Fruit fly (Drosophila melanogaster) whole organism, embryonic: Measurements from ENCODE around the gene Cpr67Fa2.
A peak's percentile ranks its signal among the peaks of the same experiment; 100 is the strongest.

Experiments
- Atf-2 ChIP-seq: fragments of 200-800 bp; sonication (Bioruptor generic); optimal IDR thresholded peaks from 2 replicates; lab custom pipeline; 2016; ENCODE audit warnings: missing biosample characterization, missing genetic modification characterization
- CG10462 ChIP-seq: fragments of 200-800 bp; sonication (Bioruptor generic); optimal IDR thresholded peaks from 2 replicates; lab custom pipeline; 2016; ENCODE audit warnings: missing biosample characterization, missing genetic modification characterization
- CG11504 ChIP-seq: fragments of 200-800 bp; sonication (Bioruptor generic); optimal IDR thresholded peaks from 3 replicates; lab custom pipeline; 2019; ENCODE audit warnings: missing biosample characterization, mild to moderate bottlenecking, missing genetic modification characterization, moderate library complexity
- CG12219 ChIP-seq: fragments of 200-800 bp; sonication (Bioruptor generic); optimal IDR thresholded peaks from 3 replicates; lab custom pipeline; 2018; ENCODE audit warnings: missing biosample characterization, mild to moderate bottlenecking, missing genetic modification characterization
- CG12236 ChIP-seq: fragments of 200-800 bp; sonication (Bioruptor generic); optimal IDR thresholded peaks from 2 replicates; lab custom pipeline; 2016; ENCODE audit warnings: missing biosample characterization, missing genetic modification characterization
- CG16863 ChIP-seq: fragments of 200-800 bp; sonication (Bioruptor generic); optimal IDR thresholded peaks from 3 replicates; lab custom pipeline; 2016; ENCODE audit warnings: missing biosample characterization, missing genetic modification characterization
- CG17359 ChIP-seq: fragments of 200-800 bp; sonication (Bioruptor generic); optimal IDR thresholded peaks from 3 replicates; lab custom pipeline; 2018; ENCODE audit warnings: missing biosample characterization, mild to moderate bottlenecking, missing genetic modification characterization, moderate library complexity
- CG30403 ChIP-seq: fragments of 200-800 bp; sonication (Bioruptor generic); optimal IDR thresholded peaks from 3 replicates; lab custom pipeline; 2016; ENCODE audit warnings: missing biosample characterization, missing genetic modification characterization
- CG34376 ChIP-seq: fragments of 200-800 bp; sonication (Bioruptor generic); optimal IDR thresholded peaks from 2 replicates; lab custom pipeline; 2018; ENCODE audit warnings: missing biosample characterization, mild to moderate bottlenecking, missing genetic modification characterization
- CG34422 ChIP-seq: fragments of 200-800 bp; sonication (Bioruptor generic); IDR thresholded peaks from 3 replicates; pipeline ENCODE4 v1.3.6; 2022; ENCODE audit warnings: missing biosample characterization, missing genetic modification characterization
- CG4707 ChIP-seq: fragments of 200-800 bp; sonication (Bioruptor generic); optimal IDR thresholded peaks from 2 replicates; lab custom pipeline; 2018; ENCODE audit warnings: missing biosample characterization, mild to moderate bottlenecking, missing genetic modification characterization, moderate library complexity
- CG6854 ChIP-seq: fragments of 200-800 bp; sonication (Bioruptor generic); optimal IDR thresholded peaks from 3 replicates; lab custom pipeline; 2017; ENCODE audit warnings: missing biosample characterization, mild to moderate bottlenecking, missing genetic modification characterization
- CG8089 ChIP-seq: fragments of 200-800 bp; sonication (Bioruptor generic); optimal IDR thresholded peaks from 3 replicates; lab custom pipeline; 2016; ENCODE audit warnings: missing biosample characterization, missing genetic modification characterization
- CG8281 ChIP-seq: fragments of 200-800 bp; sonication (Bioruptor generic); optimal IDR thresholded peaks from 2 replicates; lab custom pipeline; 2018; ENCODE audit warnings: missing biosample characterization, mild to moderate bottlenecking, missing genetic modification characterization, moderate library complexity
- D19A ChIP-seq: fragments of 200-800 bp; optimal IDR thresholded peaks from 3 replicates; lab custom pipeline; 2019; ENCODE audit warnings: missing biosample characterization, mild to moderate bottlenecking, missing genetic modification characterization, moderate library complexity
- Dll ChIP-seq: fragments of 200-800 bp; sonication (Bioruptor generic); IDR thresholded peaks from 4 replicates; pipeline ENCODE4 v1.3.6; 2022; ENCODE audit warnings: missing biosample characterization, missing genetic modification characterization; ENCODE audit not compliant: partially characterized antibody
- HLH54F ChIP-seq: fragments of 200-800 bp; sonication (Bioruptor generic); optimal IDR thresholded peaks from 3 replicates; lab custom pipeline; 2016; ENCODE audit warnings: missing biosample characterization, missing genetic modification characterization
- Lim3 ChIP-seq: fragments of 200-800 bp; sonication (Bioruptor generic); IDR thresholded peaks from 2 replicates; pipeline ENCODE4 v1.3.6; 2022; ENCODE audit warnings: missing biosample characterization, missing genetic modification characterization
- Lpt ChIP-seq: fragments of >200 bp; optimal IDR thresholded peaks from 2 replicates; lab custom pipeline; 2018; ENCODE audit warnings: missing biosample characterization, missing genetic modification characterization
- Max ChIP-seq: fragments of 200-800 bp; sonication (Bioruptor generic); optimal IDR thresholded peaks from 2 replicates; lab custom pipeline; 2016; ENCODE audit warnings: missing biosample characterization, mild to moderate bottlenecking, missing genetic modification characterization
- NfI ChIP-seq: fragments of 200-800 bp; sonication (Bioruptor generic); optimal IDR thresholded peaks from 3 replicates; lab custom pipeline; 2018; ENCODE audit warnings: missing biosample characterization, mild to moderate bottlenecking, missing genetic modification characterization, moderate library complexity
- Rx ChIP-seq: fragments of 200-800 bp; sonication (Bioruptor generic); IDR thresholded peaks from 2 replicates; pipeline ENCODE4 v1.3.6; 2022; ENCODE audit warnings: missing biosample characterization, missing genetic modification characterization
- Six4 ChIP-seq: fragments of 200-800 bp; sonication (Bioruptor generic); optimal IDR thresholded peaks from 2 replicates; lab custom pipeline; 2016; ENCODE audit warnings: missing biosample characterization, missing genetic modification characterization
- Sox102F ChIP-seq: fragments of 200-800 bp; sonication (Bioruptor generic); optimal IDR thresholded peaks from 2 replicates; lab custom pipeline; 2018; ENCODE audit warnings: missing biosample characterization, mild to moderate bottlenecking, missing genetic modification characterization, moderate library complexity
- ab ChIP-seq: fragments of 200-800 bp; sonication (Bioruptor generic); optimal IDR thresholded peaks from 2 replicates; lab custom pipeline; 2016; ENCODE audit warnings: missing biosample characterization, missing genetic modification characterization
- abd-A ChIP-seq: fragments of 200-800 bp; sonication (Bioruptor generic); optimal IDR thresholded peaks from 3 replicates; lab custom pipeline; 2019; ENCODE audit warnings: missing biosample characterization, mild to moderate bottlenecking, missing genetic modification characterization, moderate library complexity
- al ChIP-seq: fragments of 200-800 bp; sonication (Bioruptor generic); IDR thresholded peaks from 2 replicates; pipeline ENCODE4 v1.3.6; 2022; ENCODE audit warnings: missing biosample characterization, missing genetic modification characterization
- amos ChIP-seq: fragments of 200-800 bp; sonication (Bioruptor generic); IDR thresholded peaks from 2 replicates; pipeline ENCODE4 v1.3.6; 2022; ENCODE audit warnings: missing biosample characterization, missing genetic modification characterization; ENCODE audit not compliant: partially characterized antibody
- az2 ChIP-seq: fragments of 200-800 bp; sonication (Bioruptor generic); optimal IDR thresholded peaks from 3 replicates; lab custom pipeline; 2016; ENCODE audit warnings: missing biosample characterization, missing genetic modification characterization
- dimm ChIP-seq: fragments of 200-800 bp; sonication (Bioruptor generic); IDR thresholded peaks from 2 replicates; pipeline ENCODE4 v1.3.6; 2022; ENCODE audit warnings: missing biosample characterization, missing genetic modification characterization
- disco-r ChIP-seq: fragments of 200-800 bp; sonication (Bioruptor generic); optimal IDR thresholded peaks from 2 replicates; lab custom pipeline; 2016; ENCODE audit warnings: missing biosample characterization, missing genetic modification characterization
- dm ChIP-seq: fragments of 200-800 bp; sonication (Bioruptor generic); optimal IDR thresholded peaks from 3 replicates; lab custom pipeline; 2016; ENCODE audit warnings: missing biosample characterization, missing genetic modification characterization
- dmrt11E ChIP-seq: fragments of 200-800 bp; sonication (Bioruptor generic); optimal IDR thresholded peaks from 3 replicates; lab custom pipeline; 2018; ENCODE audit warnings: missing biosample characterization, mild to moderate bottlenecking, missing genetic modification characterization, moderate library complexity
- dmrt99B ChIP-seq: fragments of 200-800 bp; sonication (Bioruptor generic); optimal IDR thresholded peaks from 2 replicates; lab custom pipeline; 2018; ENCODE audit warnings: missing biosample characterization, mild to moderate bottlenecking, missing genetic modification characterization, moderate library complexity
- en ChIP-seq: fragments of 200-800 bp; sonication (Bioruptor generic); optimal IDR thresholded peaks from 2 replicates; lab custom pipeline; 2016; ENCODE audit warnings: missing biosample characterization, missing genetic modification characterization
- exex ChIP-seq: fragments of 200-800 bp; sonication (Bioruptor generic); optimal IDR thresholded peaks from 4 replicates; lab custom pipeline; 2018; ENCODE audit warnings: missing biosample characterization, mild to moderate bottlenecking, missing genetic modification characterization, moderate library complexity
- gcm ChIP-seq: fragments of 200-800 bp; sonication (Bioruptor generic); optimal IDR thresholded peaks from 2 replicates; lab custom pipeline; 2019; ENCODE audit warnings: missing biosample characterization, mild to moderate bottlenecking, missing genetic modification characterization, moderate library complexity
- gsb-n ChIP-seq: fragments of 200-800 bp; sonication (Bioruptor generic); optimal IDR thresholded peaks from 3 replicates; lab custom pipeline; 2018; ENCODE audit warnings: missing biosample characterization, mild to moderate bottlenecking, missing genetic modification characterization
- hth ChIP-seq: fragments of >200 bp; optimal IDR thresholded peaks from 2 replicates; lab custom pipeline; 2017; ENCODE audit warnings: inconsistent platforms
- mirr ChIP-seq: fragments of 200-800 bp; sonication (Bioruptor generic); optimal IDR thresholded peaks from 3 replicates; lab custom pipeline; 2018; ENCODE audit warnings: missing biosample characterization, mild to moderate bottlenecking, missing genetic modification characterization
- slbo ChIP-seq: fragments of 200-800 bp; sonication (Bioruptor generic); IDR thresholded peaks from 2 replicates; pipeline ENCODE4 v1.3.6; 2022; ENCODE audit warnings: missing biosample characterization, missing genetic modification characterization
- sna ChIP-seq: fragments of 200-800 bp; sonication (Bioruptor generic); IDR thresholded peaks from 2 replicates; pipeline ENCODE4 v1.3.6; 2022; ENCODE audit warnings: missing biosample characterization, missing genetic modification characterization; ENCODE audit not compliant: partially characterized antibody
- sob ChIP-seq: fragments of 200-800 bp; sonication (Bioruptor generic); IDR thresholded peaks from 2 replicates; pipeline ENCODE4 v1.3.6; 2022; ENCODE audit warnings: missing biosample characterization, missing genetic modification characterization
- trh ChIP-seq: fragments of 200-800 bp; sonication (Bioruptor generic); optimal IDR thresholded peaks from 2 replicates; lab custom pipeline; 2016; ENCODE audit warnings: missing biosample characterization, missing genetic modification characterization
- ttk ChIP-seq: fragments of 200-800 bp; sonication (Bioruptor generic); IDR thresholded peaks from 2 replicates; pipeline ENCODE4 v2.1.2; 2022; ENCODE audit warnings: missing biosample characterization, missing genetic modification characterization
- zfh1 ChIP-seq: fragments of 200-800 bp; sonication (Bioruptor generic); IDR thresholded peaks from 3 replicates; pipeline ENCODE4 v1.3.6; 2022; ENCODE audit warnings: missing biosample characterization, missing genetic modification characterization

Gene Cpr67Fa2

dm6 chr3L:10851853-10852346, 39.6 kb upstream of the Cpr67Fa2 start (continued):
- TF ChIP-seq Max (GFP tag; lab: Kevin White, UChicago) (no peak), CG12219 (no peak), zfh1 (GFP tag; lab: Robert Waterston, UW) (no peak), ttk (GFP tag; lab: Robert Waterston, UW) (no peak), Atf-2 (no peak), az2 (peak; percentile 36), CG30403 (peak; percentile 58), CG34422 (GFP tag; lab: Robert Waterston, UW) (no peak), CG8281 (tag; lab: Kevin White, UChicago) (no peak), al (GFP tag; lab: Robert Waterston, UW) (no peak), dm (no peak), sob (GFP tag; lab: Robert Waterston, UW) (no peak), D19A (tag; lab: Kevin White, UChicago) (peak; percentile 30), disco-r (no peak), HLH54F (GFP tag; lab: Kevin White, UChicago) (no peak), CG17359 (tag; lab: Kevin White, UChicago) (no peak), dmrt11E (tag; lab: Kevin White, UChicago) (peak; percentile 68), abd-A (tag; lab: Kevin White, UChicago) (no peak), dmrt99B (tag; lab: Kevin White, UChicago) (peak; percentile 60), ab (GFP tag; lab: Kevin White, UChicago) (no peak), Six4 (GFP tag; lab: Kevin White, UChicago) (no peak), CG11504 (tag; lab: Kevin White, UChicago) (peak; percentile 39), sna (GFP tag; lab: Robert Waterston, UW) (no peak), CG6854 (GFP tag; lab: Kevin White, UChicago) (no peak), CG4707 (GFP tag; lab: Kevin White, UChicago) (no peak), Rx (GFP tag; lab: Robert Waterston, UW) (no peak), Lim3 (GFP tag; lab: Robert Waterston, UW) (no peak), CG16863 (GFP tag; lab: Kevin White, UChicago) (no peak), NfI (GFP tag; lab: Kevin White, UChicago) (no peak), trh (GFP tag; lab: Kevin White, UChicago) (no peak), mirr (GFP tag; lab: Kevin White, UChicago) (no peak), CG12236 (GFP tag; lab: Kevin White, UChicago) (no peak), CG8089 (no peak), Lpt (no peak), exex (tag; lab: Kevin White, UChicago) (no peak), dimm (no peak), hth (lab: Kevin White, UChicago) (no peak), en (GFP tag; lab: Kevin White, UChicago) (no peak), Sox102F (GFP tag; lab: Kevin White, UChicago) (peak; percentile 36), CG10462 (GFP tag; lab: Kevin White, UChicago) (no peak), CG34376 (GFP tag; lab: Kevin White, UChicago) (no peak), amos (no peak), gcm (GFP tag; lab: Kevin White, UChicago) (no peak), Dll (no peak), gsb-n (tag; lab: Kevin White, UChicago) (no peak), slbo (GFP tag; lab: Robert Waterston, UW) (no peak)
